Worm (Caenorhabditis elegans) whole organism, L4 larva: ENCODE measurements around the gene B0303.16.

Source experiments
- F10B5.3 ChIP-seq: sonication (generic microtip); optimal IDR thresholded peaks from 2 replicates; lab custom pipeline; 2016; ENCODE audit warnings: mild to moderate bottlenecking, missing genetic modification characterization, missing compliant biosample characterization
- F44E2.7 ChIP-seq: fragments of 200-800 bp; sonication (Bioruptor generic); IDR thresholded peaks from 2 replicates; pipeline ENCODE4 v2.1.2; 2022; ENCODE audit warnings: missing genetic modification characterization, missing compliant biosample characterization
- R02D3.7 ChIP-seq: fragments of 150-350 bp; sonication (generic microtip); optimal IDR thresholded peaks from 3 replicates; lab custom pipeline; 2014; ENCODE audit warnings: missing biosample characterization, missing genetic modification characterization
- T26A8.4 ChIP-seq: fragments of 200-800 bp; sonication (Bioruptor generic); IDR thresholded peaks from 2 replicates; pipeline ENCODE4 v1.3.6; 2022; ENCODE audit warnings: missing genetic modification characterization, missing compliant biosample characterization
- ZK546.5 ChIP-seq, 2 experiments: sonication (generic microtip); optimal IDR thresholded peaks; 2 replicates each; lab custom pipeline; 2017; ENCODE audit warnings: missing biosample characterization in 2 of 2, missing genetic modification characterization in 2 of 2
- ceh-20 ChIP-seq: fragments of 200-800 bp; sonication (Bioruptor generic); IDR thresholded peaks from 2 replicates; pipeline ENCODE4 v1.3.6; 2022; ENCODE audit warnings: missing genetic modification reagents, missing genetic modification characterization, missing compliant biosample characterization
- ceh-44 ChIP-seq: fragments of 200-800 bp; sonication (Bioruptor generic); IDR thresholded peaks from 2 replicates; pipeline ENCODE4 v1.3.6; 2022; ENCODE audit warnings: missing genetic modification reagents, missing genetic modification characterization, missing compliant biosample characterization
- ces-1 ChIP-seq: fragments of 150-350 bp; sonication (generic microtip); optimal IDR thresholded peaks from 4 replicates; lab custom pipeline; 2014; ENCODE audit warnings: missing biosample characterization, missing genetic modification reagents, missing genetic modification characterization
- cey-2 ChIP-seq: sonication (generic microtip); optimal IDR thresholded peaks from 3 replicates; lab custom pipeline; 2017; ENCODE audit warnings: missing genetic modification characterization, mild to moderate bottlenecking, missing compliant biosample characterization, antibody characterized with exemption, borderline replicate concordance; ENCODE audit not compliant: insufficient read depth
- ctbp-1 ChIP-seq: fragments of 200-800 bp; sonication (Bioruptor generic); IDR thresholded peaks from 2 replicates; pipeline ENCODE4 v1.3.6; 2022; ENCODE audit warnings: missing genetic modification reagents, missing genetic modification characterization, missing compliant biosample characterization
- daf-12 ChIP-seq: fragments of 150-350 bp; optimal IDR thresholded peaks from 2 replicates; lab custom pipeline; 2014; ENCODE audit warnings: missing biosample characterization, missing genetic modification reagents, missing genetic modification characterization
- daf-19 ChIP-seq: fragments of 200-800 bp; sonication (Bioruptor generic); conservative IDR thresholded peaks from 2 replicates; pipeline ENCODE4 v1.3.6; 2022; ENCODE audit warnings: missing genetic modification characterization, missing compliant biosample characterization
- dmd-8 ChIP-seq: fragments of 200-800 bp; sonication (Bioruptor generic); IDR thresholded peaks from 2 replicates; pipeline ENCODE4 v1.3.6; 2022; ENCODE audit warnings: missing genetic modification characterization, missing compliant biosample characterization
- dmd-9 ChIP-seq: fragments of 200-800 bp; sonication (Bioruptor generic); IDR thresholded peaks from 2 replicates; pipeline ENCODE4 v1.3.6; 2022; ENCODE audit warnings: missing genetic modification reagents, missing genetic modification characterization, missing compliant biosample characterization
- dpl-1 ChIP-seq: fragments of 150-350 bp; optimal IDR thresholded peaks from 2 replicates; lab custom pipeline; 2014; ENCODE audit warnings: missing biosample characterization, missing genetic modification reagents, missing genetic modification characterization
- fkh-10 ChIP-seq: fragments of 150-350 bp; optimal IDR thresholded peaks from 2 replicates; lab custom pipeline; 2014; ENCODE audit warnings: missing biosample characterization, missing genetic modification reagents, missing genetic modification characterization
- gei-8 ChIP-seq: fragments of 200-800 bp; sonication (Bioruptor generic); optimal IDR thresholded peaks from 2 replicates; lab custom pipeline; 2018; ENCODE audit warnings: mild to moderate bottlenecking, missing genetic modification characterization, missing compliant biosample characterization
- jun-1 ChIP-seq: fragments of 150-350 bp; optimal IDR thresholded peaks from 2 replicates; lab custom pipeline; 2014; ENCODE audit warnings: missing biosample characterization, missing genetic modification reagents, missing genetic modification characterization
- lim-7 ChIP-seq: fragments of 200-800 bp; sonication (Bioruptor generic); IDR thresholded peaks from 2 replicates; pipeline ENCODE4 v1.3.6; 2022; ENCODE audit warnings: missing genetic modification characterization, missing compliant biosample characterization
- lin-1 ChIP-seq: fragments of 200-800 bp; sonication (Bioruptor generic); IDR thresholded peaks from 2 replicates; pipeline ENCODE4 v1.3.6; 2022; ENCODE audit warnings: missing genetic modification reagents, missing genetic modification characterization, missing compliant biosample characterization
- lin-29 ChIP-seq: fragments of 200-800 bp; sonication (Bioruptor generic); IDR thresholded peaks from 2 replicates; pipeline ENCODE4 v1.3.6; 2022; ENCODE audit warnings: missing genetic modification reagents, missing genetic modification characterization, missing compliant biosample characterization
- lin-38 ChIP-seq: fragments of 200-800 bp; sonication (Bioruptor generic); IDR thresholded peaks from 2 replicates; pipeline ENCODE4 v1.3.6; 2022; ENCODE audit warnings: missing genetic modification reagents, missing genetic modification characterization, missing compliant biosample characterization
- lin-39 ChIP-seq: fragments of 150-350 bp; optimal IDR thresholded peaks from 2 replicates; lab custom pipeline; 2014; ENCODE audit warnings: missing biosample characterization, missing genetic modification reagents, missing genetic modification characterization
- lsy-2 ChIP-seq, 2 experiments: fragments of 150-350 bp in 1 of 2; sonication (generic microtip) in 1 of 2; optimal IDR thresholded peaks; 2 replicates each; lab custom pipeline; 2014 to 2017; ENCODE audit warnings: missing biosample characterization in 2 of 2, missing genetic modification characterization in 2 of 2
- madf-5 ChIP-seq, 2 experiments: fragments of 200-800 bp; sonication (Bioruptor generic); IDR thresholded peaks; 2 replicates each; pipeline ENCODE4 v1.3.6; 2022; ENCODE audit warnings: missing compliant biosample characterization in 2 of 2, missing genetic modification characterization in 2 of 2
- mdl-1 ChIP-seq, 2 experiments: fragments of 150-350 bp in 1 of 2; sonication (generic microtip) in 1 of 2; optimal IDR thresholded peaks; 2 replicates each; lab custom pipeline; 2014 to 2017; ENCODE audit warnings: missing biosample characterization in 2 of 2, missing genetic modification characterization in 2 of 2
- mdt-29 ChIP-seq: fragments of 200-800 bp; sonication (Bioruptor generic); IDR thresholded peaks from 2 replicates; pipeline ENCODE4 v1.3.6; 2022; ENCODE audit warnings: missing genetic modification reagents, missing genetic modification characterization, missing compliant biosample characterization
- mxl-2 ChIP-seq: fragments of 200-800 bp; sonication (Bioruptor generic); conservative IDR thresholded peaks from 2 replicates; pipeline ENCODE4 v1.3.6; 2022; ENCODE audit warnings: missing genetic modification reagents, missing genetic modification characterization, missing compliant biosample characterization
- nhr-10 ChIP-seq: fragments of 150-350 bp; optimal IDR thresholded peaks from 2 replicates; lab custom pipeline; 2014; ENCODE audit warnings: missing biosample characterization, missing genetic modification characterization
- nhr-11 ChIP-seq: fragments of 150-350 bp; optimal IDR thresholded peaks from 2 replicates; lab custom pipeline; 2014; ENCODE audit warnings: missing biosample characterization, missing genetic modification characterization
- nhr-111 ChIP-seq: fragments of 200-800 bp; sonication (Bioruptor generic); optimal IDR thresholded peaks from 2 replicates; lab custom pipeline; 2018; ENCODE audit warnings: mild to moderate bottlenecking, missing genetic modification characterization, missing compliant biosample characterization
- nhr-28 ChIP-seq: fragments of 150-350 bp; optimal IDR thresholded peaks from 2 replicates; lab custom pipeline; 2014; ENCODE audit warnings: missing biosample characterization, missing genetic modification characterization
- nhr-48 ChIP-seq: sonication (generic microtip); optimal IDR thresholded peaks from 2 replicates; lab custom pipeline; 2016; ENCODE audit warnings: mild to moderate bottlenecking, missing genetic modification characterization, missing compliant biosample characterization
- nhr-77 ChIP-seq: fragments of 150-350 bp; optimal IDR thresholded peaks from 2 replicates; lab custom pipeline; 2014; ENCODE audit warnings: missing biosample characterization, missing genetic modification characterization
- pha-4 ChIP-seq, 2 experiments: fragments of 150-350 bp in 1 of 2; fragments of 200-800 bp in 1 of 2; sonication (Bioruptor generic) in 1 of 2; IDR thresholded peaks in 1 of 2; optimal IDR thresholded peaks in 1 of 2; 2 replicates each; pipeline versions ENCODE4 v1.3.6 to Lab custom; 2014 to 2022; ENCODE audit warnings: missing genetic modification characterization in 2 of 2, missing genetic modification reagents in 2 of 2, missing biosample characterization in 1 of 2, missing compliant biosample characterization in 1 of 2
- php-3 ChIP-seq: fragments of 200-800 bp; sonication (Bioruptor generic); IDR thresholded peaks from 2 replicates; pipeline ENCODE4 v1.3.6; 2022; ENCODE audit warnings: missing genetic modification reagents, missing genetic modification characterization, missing compliant biosample characterization
- pqm-1 ChIP-seq: sonication (generic microtip); optimal IDR thresholded peaks from 2 replicates; lab custom pipeline; 2017; ENCODE audit warnings: missing biosample characterization, missing genetic modification characterization
- rbr-2 ChIP-seq: sonication (generic microtip); optimal IDR thresholded peaks from 2 replicates; lab custom pipeline; 2016; ENCODE audit warnings: missing genotype, missing genetic modification characterization, missing compliant biosample characterization
- saeg-2 ChIP-seq: fragments of 200-800 bp; sonication (Bioruptor generic); IDR thresholded peaks from 2 replicates; pipeline ENCODE4 v1.3.6; 2022; ENCODE audit warnings: missing genetic modification reagents, missing genetic modification characterization, missing compliant biosample characterization
- sdz-12 ChIP-seq: fragments of 200-800 bp; sonication (Bioruptor generic); optimal IDR thresholded peaks from 2 replicates; lab custom pipeline; 2018; ENCODE audit warnings: mild to moderate bottlenecking, missing genetic modification characterization, missing compliant biosample characterization
- set-16 ChIP-seq: fragments of 200-800 bp; sonication (Bioruptor generic); IDR thresholded peaks from 2 replicates; pipeline ENCODE4 v1.3.6; 2022; ENCODE audit warnings: missing genetic modification reagents, missing genetic modification characterization, missing compliant biosample characterization
- snpc-1.2 ChIP-seq: fragments of 200-800 bp; sonication (Bioruptor generic); IDR thresholded peaks from 2 replicates; pipeline ENCODE4 v1.3.6; 2022; ENCODE audit warnings: missing genetic modification reagents, missing genetic modification characterization, missing compliant biosample characterization
- spr-1 ChIP-seq: sonication (generic microtip); optimal IDR thresholded peaks from 2 replicates; lab custom pipeline; 2016; ENCODE audit warnings: mild to moderate bottlenecking, missing genetic modification characterization, missing compliant biosample characterization
- unc-130 ChIP-seq: sonication (generic microtip); optimal IDR thresholded peaks from 2 replicates; lab custom pipeline; 2016; ENCODE audit warnings: missing genetic modification reagents, missing genetic modification characterization, missing compliant biosample characterization
- unc-62 ChIP-seq, 3 experiments: fragments of 150-350 bp in 1 of 3; sonication (generic microtip); optimal IDR thresholded peaks in 2 of 3; peaks in 1 of 3; 1 replicate in 1 of 3; 2 replicates in 2 of 3; lab custom pipeline; 2014 to 2017; ENCODE audit warnings: missing biosample characterization in 3 of 3, missing genetic modification characterization in 3 of 3, missing genetic modification reagents in 3 of 3, missing genotype in 1 of 3
- vab-7 ChIP-seq: fragments of 200-800 bp; sonication (Bioruptor generic); IDR thresholded peaks from 2 replicates; pipeline ENCODE4 v1.3.6; 2022; ENCODE audit warnings: missing genetic modification reagents, missing genetic modification characterization, missing compliant biosample characterization
- zfp-3 ChIP-seq: fragments of 200-800 bp; sonication (Bioruptor generic); conservative IDR thresholded peaks from 2 replicates; pipeline ENCODE4 v1.3.6; 2022; ENCODE audit warnings: missing genetic modification reagents, missing genetic modification characterization, missing compliant biosample characterization
- zip-11 ChIP-seq: fragments of 200-800 bp; sonication (Bioruptor generic); IDR thresholded peaks from 2 replicates; pipeline ENCODE4 v1.3.6; 2022; ENCODE audit warnings: missing genetic modification characterization, missing compliant biosample characterization

Gene B0303.16

DNA sequence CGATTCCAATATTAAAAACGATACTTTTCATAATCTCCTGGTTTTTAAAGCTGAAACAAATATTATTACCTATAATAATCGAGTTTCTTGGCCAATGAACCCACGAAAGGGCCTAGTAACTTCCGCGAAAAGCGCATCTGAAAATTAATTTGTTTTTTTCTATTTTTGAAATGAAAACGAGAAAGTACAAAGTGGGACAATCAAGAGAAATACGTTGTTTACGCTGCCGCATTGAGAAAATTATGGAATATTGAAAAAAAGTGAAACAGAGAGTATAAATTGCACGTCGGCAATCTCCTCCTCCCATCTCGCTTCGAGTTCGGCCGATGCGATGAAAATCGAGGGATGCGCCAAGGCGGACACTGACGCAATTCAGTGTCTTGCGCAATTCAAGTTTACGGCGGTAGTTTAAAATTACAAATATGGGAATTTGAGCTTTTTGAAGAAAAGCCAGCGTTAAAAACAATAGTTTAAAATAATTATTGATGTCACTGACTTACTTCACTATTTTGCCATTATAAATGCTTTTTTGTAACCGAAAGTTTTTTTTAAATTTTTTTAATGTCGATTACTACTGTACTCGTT, 36.5 kb downstream of the B0303.16 start, which contains the start of gene pdhk-2 (continued):
- TF ChIP-seq lim-7 (no peak), dmd-9 (GFP tag; lab: Robert Waterston, UW) (peak; percentile 82), zip-11 (GFP tag; lab: Robert Waterston, UW) (no peak), lin-29 (peak; percentile 79), dmd-8 (GFP tag; lab: Robert Waterston, UW) (peak; percentile 61; the same call in 1 of the 2 replicates), sdz-12 (GFP tag; lab: Kevin White, UChicago) (no peak), jun-1 (tag; lab: Kevin White, UChicago) (peak; percentile 83), ces-1 (GFP tag; lab: Kevin White, UChicago) (no peak), saeg-2 (GFP tag; lab: Robert Waterston, UW) (peak; percentile 77; the same call in 1 of the 2 replicates), lin-38 (GFP tag; lab: Robert Waterston, UW) (peak; percentile 89), F44E2.7 (no peak), php-3 (0 out of 2 replicates have a peak, but pooled peaks have one; percentile 57), nhr-10 (tag; lab: Kevin White, UChicago) (no peak), R02D3.7 (tag; lab: Kevin White, UChicago) (no peak), mdl-1 (tag; optimal IDR thresholded peaks at IDR 0.05; lab: Kevin White, UChicago) (peak in 1 of 2 experiments; percentile 82), daf-19 (GFP tag; lab: Robert Waterston, UW) (peak; percentile 73), daf-12 (tag; lab: Kevin White, UChicago) (no peak), dpl-1 (peak; percentile 99), cey-2 (tag; lab: Kevin White, UChicago) (no peak), set-16 (GFP tag; lab: Robert Waterston, UW) (peak; percentile 49; the same call in 1 of the 2 replicates), snpc-1.2 (GFP tag; lab: Robert Waterston, UW) (no peak; the same call in 1 of the 2 replicates), gei-8 (GFP tag; lab: Kevin White, UChicago) (peak; percentile 26), vab-7 (GFP tag; lab: Robert Waterston, UW) (0 out of 2 replicates have a peak, but pooled peaks have one; percentile 51), lsy-2 (tag; optimal IDR thresholded peaks at IDR 0.05; lab: Kevin White, UChicago) (peak; percentile 68 to 95), nhr-48 (tag; lab: Kevin White, UChicago) (peak; percentile 90), lin-39 (no peak), F10B5.3 (tag; lab: Kevin White, UChicago) (peak; percentile 68), unc-130 (GFP tag; lab: Kevin White, UChicago) (peak; percentile 53), nhr-111 (no peak), madf-5 (GFP tag; IDR thresholded peaks at IDR 0.05; lab: Robert Waterston, UW) (no peak), nhr-77 (tag; lab: Kevin White, UChicago) (peak; percentile 73), rbr-2 (tag; lab: Kevin White, UChicago) (peak; percentile 90), ctbp-1 (GFP tag; lab: Robert Waterston, UW) (peak; percentile 90), spr-1 (tag; lab: Kevin White, UChicago) (peak; percentile 86), ceh-44 (0 out of 2 replicates have a peak, but pooled peaks have one; percentile 43), mxl-2 (GFP tag; lab: Robert Waterston, UW) (no peak), ceh-20 (GFP tag; lab: Robert Waterston, UW) (peak; percentile 90), mdt-29 (GFP tag; lab: Robert Waterston, UW) (peak; percentile 68; the same call in 1 of the 2 replicates), pha-4 (GFP tag; IDR thresholded peaks at IDR 0.05; lab: Robert Waterston, UW) (peak; percentile 80), pha-4 (tag; optimal IDR thresholded peaks at IDR 0.05; lab: Kevin White, UChicago) (peak; percentile 23), fkh-10 (GFP tag; lab: Kevin White, UChicago) (peak; percentile 59), zfp-3 (GFP tag; lab: Robert Waterston, UW) (peak; percentile 92), pqm-1 (no peak), lin-1 (GFP tag; lab: Robert Waterston, UW) (peak; percentile 55; the same call in 1 of the 2 replicates), ZK546.5 (tag; optimal IDR thresholded peaks at IDR 0.05; lab: Kevin White, UChicago) (no peak), nhr-28 (peak; percentile 73), nhr-11 (peak; percentile 72), T26A8.4 (GFP tag; lab: Robert Waterston, UW) (peak; percentile 93), unc-62 (GFP tag; optimal IDR thresholded peaks at IDR 0.05 in 1 of 2; lab: Kevin White, UChicago) (peak in 1 of 2 experiments; percentile 98), unc-62 (tag; optimal IDR thresholded peaks at IDR 0.05; lab: Kevin White, UChicago) (no peak)
